Worm (Caenorhabditis elegans) whole organism, late embryonic: ENCODE results near the gene C54F6.20.

Experiments
- F13H6.1 ChIP-seq: sonication (generic microtip); optimal IDR thresholded peaks from 2 replicates; lab custom pipeline; 2016; ENCODE audit warnings: missing genetic modification characterization, missing compliant biosample characterization
- K02D7.2 ChIP-seq: sonication (generic microtip); optimal IDR thresholded peaks from 2 replicates; lab custom pipeline; 2017; ENCODE audit warnings: mild to moderate bottlenecking, missing genetic modification characterization, missing compliant biosample characterization
- K09A11.1 ChIP-seq: sonication (generic microtip); optimal IDR thresholded peaks from 2 replicates; lab custom pipeline; 2017; ENCODE audit warnings: antibody characterized with exemption, mild to moderate bottlenecking, missing genetic modification characterization, missing compliant biosample characterization; ENCODE audit not compliant: insufficient read depth
- Y22D7AL.16 ChIP-seq: sonication (generic microtip); optimal IDR thresholded peaks from 2 replicates; lab custom pipeline; 2016; ENCODE audit warnings: missing genetic modification characterization, missing compliant biosample characterization
- ahr-1 ChIP-seq: sonication (generic microtip); optimal IDR thresholded peaks from 2 replicates; lab custom pipeline; 2016; ENCODE audit warnings: missing genetic modification characterization, missing compliant biosample characterization
- ceh-24 ChIP-seq: sonication (generic microtip); optimal IDR thresholded peaks from 2 replicates; lab custom pipeline; 2016; ENCODE audit warnings: mild to moderate bottlenecking, missing genetic modification characterization, missing compliant biosample characterization
- ceh-31 ChIP-seq: sonication (generic microtip); optimal IDR thresholded peaks from 2 replicates; lab custom pipeline; 2016; ENCODE audit warnings: missing genetic modification characterization, missing compliant biosample characterization
- ceh-34 ChIP-seq: sonication (generic microtip); optimal IDR thresholded peaks from 2 replicates; lab custom pipeline; 2016; ENCODE audit warnings: mild to moderate bottlenecking, missing genetic modification characterization, missing compliant biosample characterization
- che-1 ChIP-seq: sonication (generic microtip); optimal IDR thresholded peaks from 2 replicates; lab custom pipeline; 2016; ENCODE audit warnings: mild to moderate bottlenecking, missing genetic modification characterization, missing compliant biosample characterization
- dmd-4 ChIP-seq: sonication (generic microtip); optimal IDR thresholded peaks from 2 replicates; lab custom pipeline; 2016; ENCODE audit warnings: borderline replicate concordance, missing genetic modification characterization, missing compliant biosample characterization
- dve-1 ChIP-seq: sonication (generic microtip); optimal IDR thresholded peaks from 2 replicates; lab custom pipeline; 2017; ENCODE audit warnings: antibody characterized with exemption, mild to moderate bottlenecking, missing genetic modification characterization, missing compliant biosample characterization
- elt-2 ChIP-seq: sonication (generic microtip); optimal IDR thresholded peaks from 2 replicates; lab custom pipeline; 2016; ENCODE audit warnings: missing genetic modification reagents, missing genetic modification characterization, missing compliant biosample characterization
- ets-4 ChIP-seq: sonication (generic microtip); optimal IDR thresholded peaks from 2 replicates; lab custom pipeline; 2016; ENCODE audit warnings: missing genetic modification characterization, missing compliant biosample characterization
- eyg-1 ChIP-seq: sonication (generic microtip); optimal IDR thresholded peaks from 2 replicates; lab custom pipeline; 2016; ENCODE audit warnings: missing genotype, missing genetic modification characterization, missing compliant biosample characterization
- fkh-10 ChIP-seq: fragments of 150-350 bp; optimal IDR thresholded peaks from 2 replicates; lab custom pipeline; 2014; ENCODE audit warnings: missing biosample characterization, missing genetic modification reagents, missing genetic modification characterization
- fkh-6 ChIP-seq: sonication (generic microtip); optimal IDR thresholded peaks from 2 replicates; lab custom pipeline; 2016; ENCODE audit warnings: missing genetic modification characterization, missing compliant biosample characterization
- gmeb-2 ChIP-seq: sonication (generic microtip); optimal IDR thresholded peaks from 2 replicates; lab custom pipeline; 2016; ENCODE audit warnings: missing genetic modification characterization, inconsistent platforms, missing compliant biosample characterization
- hlh-13 ChIP-seq: fragments of 200-800 bp; sonication (Bioruptor generic); optimal IDR thresholded peaks from 2 replicates; lab custom pipeline; 2018; ENCODE audit warnings: mild to moderate bottlenecking, missing genetic modification characterization, missing compliant biosample characterization
- hlh-30 ChIP-seq: sonication (generic microtip); optimal IDR thresholded peaks from 2 replicates; lab custom pipeline; 2017; ENCODE audit warnings: antibody characterized with exemption, missing genetic modification characterization, missing compliant biosample characterization; ENCODE audit not compliant: insufficient read depth
- hlh-8 ChIP-seq: sonication (generic microtip); optimal IDR thresholded peaks from 2 replicates; lab custom pipeline; 2016; ENCODE audit warnings: missing genotype, missing genetic modification characterization, missing compliant biosample characterization
- lim-6 ChIP-seq: sonication (generic microtip); optimal IDR thresholded peaks from 2 replicates; lab custom pipeline; 2016; ENCODE audit warnings: missing genetic modification characterization, missing compliant biosample characterization
- lin-11 ChIP-seq: fragments of 200-800 bp; sonication (Bioruptor generic); optimal IDR thresholded peaks from 2 replicates; lab custom pipeline; 2018; ENCODE audit warnings: mild to moderate bottlenecking, missing genetic modification characterization, missing compliant biosample characterization
- madf-2 ChIP-seq: sonication (generic microtip); optimal IDR thresholded peaks from 2 replicates; lab custom pipeline; 2017; ENCODE audit warnings: missing genetic modification characterization, missing compliant biosample characterization
- nhr-232 ChIP-seq: sonication (generic microtip); optimal IDR thresholded peaks from 2 replicates; lab custom pipeline; 2016; ENCODE audit warnings: missing genetic modification characterization, missing compliant biosample characterization
- npax-4 ChIP-seq: sonication (generic microtip); optimal IDR thresholded peaks from 2 replicates; lab custom pipeline; 2016; ENCODE audit warnings: missing genetic modification characterization, missing compliant biosample characterization
- pat-9 ChIP-seq: fragments of 200-800 bp; sonication (Bioruptor generic); optimal IDR thresholded peaks from 2 replicates; lab custom pipeline; 2018; ENCODE audit warnings: mild to moderate bottlenecking, missing genetic modification characterization, moderate library complexity, missing compliant biosample characterization
- pha-4 ChIP-seq: fragments of 150-350 bp; optimal IDR thresholded peaks from 2 replicates; lab custom pipeline; 2018; ENCODE audit warnings: missing biosample characterization, missing genetic modification reagents, missing genetic modification characterization
- pqm-1 ChIP-seq: sonication (generic microtip); optimal IDR thresholded peaks from 2 replicates; lab custom pipeline; 2016; ENCODE audit warnings: missing genetic modification characterization, missing compliant biosample characterization
- pros-1 ChIP-seq: fragments of 150-350 bp; optimal IDR thresholded peaks from 2 replicates; lab custom pipeline; 2014; ENCODE audit warnings: missing biosample characterization, missing genetic modification reagents, missing genetic modification characterization
- rnt-1 ChIP-seq: sonication (generic microtip); optimal IDR thresholded peaks from 2 replicates; lab custom pipeline; 2016; ENCODE audit warnings: missing genetic modification characterization, missing compliant biosample characterization
- syd-9 ChIP-seq: sonication (generic microtip); optimal IDR thresholded peaks from 2 replicates; lab custom pipeline; 2016; ENCODE audit warnings: mild to moderate bottlenecking, missing genetic modification characterization, moderate library complexity, missing compliant biosample characterization
- tbx-2 ChIP-seq: sonication (generic microtip); optimal IDR thresholded peaks from 2 replicates; lab custom pipeline; 2016; ENCODE audit warnings: missing genetic modification characterization, missing compliant biosample characterization
- unc-86 ChIP-seq: sonication (generic microtip); optimal IDR thresholded peaks from 2 replicates; lab custom pipeline; 2016; ENCODE audit warnings: missing genetic modification characterization, missing compliant biosample characterization
- ztf-16 ChIP-seq: sonication (generic microtip); optimal IDR thresholded peaks from 2 replicates; lab custom pipeline; 2017; ENCODE audit warnings: missing genetic modification characterization, missing compliant biosample characterization

The C54F6.20 gene

DNA sequence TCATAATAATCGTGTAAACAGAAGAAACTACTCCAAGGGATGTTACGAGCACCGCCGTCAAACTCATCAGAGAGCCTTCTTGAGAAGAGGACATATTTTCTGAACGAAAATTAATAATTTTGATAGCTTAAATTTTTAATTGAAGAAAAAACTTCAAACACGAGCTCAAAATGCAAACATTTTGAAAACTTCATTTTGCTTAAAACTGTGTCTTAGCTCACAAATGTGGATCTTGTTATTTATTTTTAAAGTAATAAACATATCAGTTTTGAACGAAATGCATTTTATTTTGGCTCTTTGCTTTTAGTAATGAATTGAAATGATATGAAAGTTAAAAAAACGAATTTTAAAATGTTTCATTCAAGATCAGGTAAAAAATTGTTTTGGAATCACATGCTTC, 37.0 kb upstream of the C54F6.20 start, which contains the start of gene srbc-7 (continued):
- TF ChIP-seq ets-4 (tag; lab: Kevin White, UChicago), result no peak

DNA sequence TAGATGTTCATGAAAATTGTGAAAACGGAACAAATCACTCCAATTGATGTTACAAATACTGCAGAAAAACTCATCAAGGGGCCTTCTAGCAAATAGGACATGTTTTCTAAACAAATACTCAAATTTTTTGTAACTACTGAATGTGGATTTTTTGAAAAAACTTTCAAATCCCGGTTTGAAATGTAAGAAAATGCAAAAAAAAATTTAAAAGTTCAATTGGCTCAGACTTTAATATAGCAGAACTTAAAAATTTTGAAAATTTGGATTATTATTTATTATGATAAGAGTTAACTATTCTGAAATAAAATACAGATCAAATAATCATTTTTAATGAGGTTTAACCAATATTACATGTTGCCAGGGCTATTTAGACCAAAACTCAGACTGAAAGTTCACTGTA, 34.2 kb upstream of the C54F6.20 start, which contains the start of gene srbc-9:
srbc-9 (minus strand) TSS at position 101 of the 400 bp plus-strand sequence.
- no peak for TF ChIP-seq rnt-1
- TF ChIP-seq hlh-30 (tag; lab: Kevin White, UChicago), result no peak
- TF ChIP-seq pha-4 (tag; lab: Kevin White, UChicago), result no peak
- TF ChIP-seq madf-2 (tag; lab: Kevin White, UChicago), result no peak
- no peak for TF ChIP-seq tbx-2
- TF ChIP-seq, all 69 proteins: peak for 0

ce11 chrV:7492924-7493323, 31.6 kb upstream of the C54F6.20 start, which contains the start of gene srbc-10:
Gene srbc-10 (minus strand): TSS chrV:7493024.
- no peak for TF ChIP-seq ahr-1
- TF ChIP-seq pat-9 (tag; lab: Kevin White, UChicago), result no peak
- TF ChIP-seq nhr-232 (tag; lab: Kevin White, UChicago), result no peak
- TF ChIP-seq ceh-24, result no peak
- no peak for TF ChIP-seq ztf-16
- TF ChIP-seq lin-11 (tag; lab: Kevin White, UChicago), result no peak
- TF ChIP-seq che-1 (tag; lab: Kevin White, UChicago), result no peak
- no peak for TF ChIP-seq pqm-1 (tag; lab: Kevin White, UChicago)
- TF ChIP-seq dve-1 (tag; lab: Kevin White, UChicago), result no peak
- no peak for TF ChIP-seq gmeb-2 (tag; lab: Kevin White, UChicago)

DNA sequence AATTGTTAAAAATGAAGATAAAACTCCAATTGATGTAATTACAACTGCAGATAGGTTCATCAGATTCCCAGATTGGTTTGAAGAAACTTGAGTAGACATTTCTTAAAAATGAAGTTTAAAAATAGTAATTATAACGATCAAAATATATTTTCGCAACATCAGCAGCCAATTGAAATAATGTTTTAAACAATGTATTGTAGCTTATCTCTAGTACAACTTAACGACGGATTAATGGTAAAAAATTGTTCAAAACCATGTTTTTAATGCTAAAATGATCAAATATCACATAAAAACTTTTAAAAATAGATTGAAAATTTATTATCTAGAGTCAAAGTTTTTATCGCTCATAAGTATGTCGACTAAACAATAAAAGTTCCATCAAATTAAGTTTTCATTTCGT, 29.4 kb upstream of the C54F6.20 start, which contains the start of gene srbc-11:
srbc-11 (minus strand) TSS at position 101 of the 400 bp plus-strand sequence.
- TF ChIP-seq ceh-34, result no peak
- TF ChIP-seq ets-4 (tag; lab: Kevin White, UChicago), result no peak
- no peak for TF ChIP-seq hlh-13 (GFP tag; lab: Kevin White, UChicago)
- TF ChIP-seq dmd-4, result no peak
- TF ChIP-seq lim-6, result no peak
- no peak for TF ChIP-seq fkh-6
- no peak for TF ChIP-seq elt-2
- no peak for TF ChIP-seq npax-4 (tag; lab: Kevin White, UChicago)
- no peak for TF ChIP-seq dve-1 (tag; lab: Kevin White, UChicago)
- no peak for TF ChIP-seq ahr-1
- no peak for TF ChIP-seq F13H6.1 (tag; lab: Kevin White, UChicago)
- TF ChIP-seq Y22D7AL.16 (tag; lab: Kevin White, UChicago), result no peak
- TF ChIP-seq ceh-31 (tag; lab: Kevin White, UChicago), result no peak

DNA sequence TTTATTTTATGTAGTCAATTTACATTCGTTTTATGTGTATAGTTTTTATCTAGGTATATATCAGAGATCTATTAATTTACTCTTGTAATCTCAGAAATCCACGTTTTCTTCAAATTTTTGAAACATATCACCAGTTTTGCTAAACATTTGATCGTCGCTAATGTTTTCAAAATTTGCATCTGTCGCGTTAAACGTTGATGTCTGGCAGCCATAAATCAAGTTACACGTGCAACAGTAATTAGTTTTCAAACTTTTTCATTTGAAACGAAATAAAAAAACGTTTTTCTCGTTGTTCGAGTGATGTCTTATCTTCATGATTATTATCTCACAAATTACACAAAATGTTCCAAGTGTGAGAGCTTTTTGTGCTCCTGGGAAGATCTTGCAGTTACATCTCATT, 27.1 kb upstream of the C54F6.20 start, which contains the start of gene srh-79:
srh-79 (plus strand) TSS at position 301 of the 400 bp plus-strand sequence.
- TF ChIP-seq K02D7.2, result no peak
- TF ChIP-seq hlh-8 (tag; lab: Kevin White, UChicago), result no peak
- TF ChIP-seq K09A11.1 (tag; lab: Kevin White, UChicago), result no peak
- TF ChIP-seq npax-4 (tag; lab: Kevin White, UChicago), result no peak
- no peak for TF ChIP-seq pros-1 (tag; lab: Kevin White, UChicago)
- TF ChIP-seq ceh-31 (tag; lab: Kevin White, UChicago), result no peak
- TF ChIP-seq fkh-10 (GFP tag; lab: Kevin White, UChicago), result no peak
- TF ChIP-seq Y22D7AL.16 (tag; lab: Kevin White, UChicago), result no peak
- no peak for TF ChIP-seq syd-9 (tag; lab: Kevin White, UChicago)
- no peak for TF ChIP-seq eyg-1 (tag; lab: Kevin White, UChicago)
- TF ChIP-seq unc-86 (tag; lab: Kevin White, UChicago), result no peak
- TF ChIP-seq nhr-232 (tag; lab: Kevin White, UChicago), result no peak
- no peak for TF ChIP-seq gmeb-2 (tag; lab: Kevin White, UChicago)
